Worm (Caenorhabditis elegans): ENCODE results near the gene let-721.

let-721 gene

ce11 chrIII:6421973-6422511, 24.7 kb downstream of the let-721 start:
- peak; percentile 45 for TF ChIP-seq nhr-85 (tag)
- TF ChIP-seq mdl-1 (tag; optimal IDR thresholded peaks at IDR 0.05), result peak in 1 of 2 experiments; percentile 31
- no peak for TF ChIP-seq nhr-11 (tag; optimal IDR thresholded peaks at IDR 0.05)
- peak; percentile 41 for TF ChIP-seq lin-14 (GFP tag; optimal IDR thresholded peaks at IDR 0.05)
- peak; percentile 34 for TF ChIP-seq nhr-19 (GFP tag; conservative IDR thresholded peaks at IDR 0.05)
- TF ChIP-seq nhr-20 (tag; optimal IDR thresholded peaks at IDR 0.05), result peak; percentile 16
- peak; percentile 36 for TF ChIP-seq blmp-1 (tag; optimal IDR thresholded peaks at IDR 0.05)
- peak; percentile 28 for TF ChIP-seq nhr-71 (tag; optimal IDR thresholded peaks at IDR 0.05)
- peak in 1 of 2 experiments; percentile 57 for TF ChIP-seq lin-35 (GFP tag; optimal IDR thresholded peaks at IDR 0.05)
- peak; percentile 14 for TF ChIP-seq jun-1 (tag; optimal IDR thresholded peaks at IDR 0.05)
- no peak for TF ChIP-seq isw-1 (GFP tag; IDR thresholded peaks at IDR 0.05)
- peak; percentile 35 for TF ChIP-seq nhr-90 (tag; optimal IDR thresholded peaks at IDR 0.05; ENCODE audit: poor library complexity)
- TF ChIP-seq sptf-1 (tag; optimal IDR thresholded peaks at IDR 0.05), result no peak
- peak; percentile 72 for TF ChIP-seq elt-2 (tag; optimal IDR thresholded peaks at IDR 0.05)
- TF ChIP-seq egl-13 (tag; optimal IDR thresholded peaks at IDR 0.05), result no peak

DNA sequence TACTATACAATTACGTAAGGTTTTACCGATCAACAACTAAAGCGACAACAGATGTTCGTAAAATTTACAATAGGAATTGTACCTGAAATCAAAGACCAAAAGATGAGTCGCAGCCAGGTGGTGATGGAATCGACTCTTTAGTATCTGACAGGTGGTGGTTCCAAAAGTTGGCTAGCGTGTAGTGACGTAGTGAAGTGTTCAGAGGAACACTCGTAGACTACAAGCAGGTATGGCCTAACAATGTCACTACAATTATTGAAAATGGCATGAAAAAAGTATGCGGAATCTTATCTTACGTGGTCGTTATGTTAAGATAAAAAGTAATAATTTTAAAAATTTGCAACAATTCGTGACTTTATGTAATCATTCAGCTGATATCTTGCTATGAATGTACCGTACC, 25.2 kb downstream of the let-721 start:
- peak; percentile 74 for TF ChIP-seq nhr-85 (tag)
- no peak for TF ChIP-seq sup-37 (GFP tag; optimal IDR thresholded peaks at IDR 0.05)

ce11 chrIII:6420995-6421404, 25.7 kb downstream of the let-721 start:
- TF ChIP-seq fkh-10 (GFP tag; optimal IDR thresholded peaks at IDR 0.05) (peak; percentile 54), nhr-19 (GFP tag; conservative IDR thresholded peaks at IDR 0.05) (peak; percentile 96), nhr-12 (tag; optimal IDR thresholded peaks at IDR 0.05) (no peak), egl-27 (tag; optimal IDR thresholded peaks at IDR 0.05) (peak; percentile 51 to 73), pqm-1 (tag; optimal IDR thresholded peaks at IDR 0.05) (no peak), grh-1 (GFP tag; IDR thresholded peaks at IDR 0.05) (peak; percentile 92), ceh-63 (GFP tag; optimal IDR thresholded peaks at IDR 0.05) (no peak), pag-3 (tag; optimal IDR thresholded peaks at IDR 0.05; ENCODE audit: borderline replicate concordance, insufficient read depth) (no peak), ceh-82 (tag; optimal IDR thresholded peaks at IDR 0.05) (peak; percentile 72 to 87 (median 81)), nhr-77 (tag; optimal IDR thresholded peaks at IDR 0.05) (peak; percentile 60), mep-1 (tag; optimal IDR thresholded peaks at IDR 0.05) (peak; percentile 78), ceh-90 (tag; optimal IDR thresholded peaks at IDR 0.05) (no peak), nhr-84 (tag; optimal IDR thresholded peaks at IDR 0.05) (no peak), snpc-4 (tag; optimal IDR thresholded peaks at IDR 0.05) (peak; percentile 73), tlp-1 (tag; optimal IDR thresholded peaks at IDR 0.05) (no peak), ceh-8 (GFP tag; optimal IDR thresholded peaks at IDR 0.05) (peak; percentile 52), lin-35 (GFP tag; optimal IDR thresholded peaks at IDR 0.05) (peak; percentile 76 to 81), tbx-2 (tag; optimal IDR thresholded peaks at IDR 0.05) (peak; percentile 96), ama-1 (optimal IDR thresholded peaks at IDR 0.05) (no peak), nhr-71 (tag; optimal IDR thresholded peaks at IDR 0.05) (peak; percentile 99), fkh-4 (tag; optimal IDR thresholded peaks at IDR 0.05; ENCODE audit: borderline replicate concordance) (peak; percentile 77), unc-86 (tag; optimal IDR thresholded peaks at IDR 0.05) (peak; percentile 93), C04F5.9 (tag; optimal IDR thresholded peaks at IDR 0.05) (peak; percentile 76), unc-30 (tag; optimal IDR thresholded peaks at IDR 0.05) (no peak), ets-5 (GFP tag; IDR thresholded peaks at IDR 0.05) (no peak), sptf-1 (tag; optimal IDR thresholded peaks at IDR 0.05) (no peak), isw-1 (GFP tag; IDR thresholded peaks at IDR 0.05) (peak; percentile 87), nhr-20 (tag; optimal IDR thresholded peaks at IDR 0.05) (peak; percentile 98), mab-9 (GFP tag; IDR thresholded peaks at IDR 0.05) (peak; percentile 91), hlh-17 (GFP tag; optimal IDR thresholded peaks at IDR 0.05; ENCODE audit: borderline replicate concordance) (no peak), sup-37 (GFP tag; optimal IDR thresholded peaks at IDR 0.05) (peak; percentile 77), xbp-1 (tag; optimal IDR thresholded peaks at IDR 0.05) (peak; percentile 91), egl-13 (tag; optimal IDR thresholded peaks at IDR 0.05) (peak; percentile 87), alr-1 (tag; optimal IDR thresholded peaks at IDR 0.05; ENCODE audit: borderline replicate concordance) (no peak), zag-1 (tag; optimal IDR thresholded peaks at IDR 0.05) (no peak), elt-2 (tag; optimal IDR thresholded peaks at IDR 0.05) (peak; percentile 95), zip-4 (GFP tag; optimal IDR thresholded peaks at IDR 0.05) (peak; percentile 77), C16A3.4 (tag; optimal IDR thresholded peaks at IDR 0.05) (no peak), irx-1 (tag; optimal IDR thresholded peaks at IDR 0.05) (peak; percentile 87), efl-3 (GFP tag; optimal IDR thresholded peaks at IDR 0.05) (peak; percentile 61)

Measured in whole organism, L1 larva.